Fruit fly (Drosophila melanogaster): ENCODE data around the gene CG4393.
A peak's percentile ranks its signal among the peaks of the same experiment; 100 is the strongest.

The CG4393 gene

dm6 chr3R:23425929-23426328, 41.4 kb upstream of the CG4393 start, which contains the start of gene CG43694:
Gene CG43694 (minus strand): TSS chr3R:23426029.
- TF ChIP-seq CG10669 (GFP tag; optimal IDR thresholded peaks at IDR 0.05) (no peak), Met (GFP tag; optimal IDR thresholded peaks at IDR 0.05) (no peak), CG16779 (tag; optimal IDR thresholded peaks at IDR 0.05) (no peak), Sox14 (GFP tag; optimal IDR thresholded peaks at IDR 0.05) (no peak), CG8319 (GFP tag; optimal IDR thresholded peaks at IDR 0.05) (no peak), Sox102F (GFP tag; optimal IDR thresholded peaks at IDR 0.05) (no peak), CG6792 (GFP tag; optimal IDR thresholded peaks at IDR 0.05) (no peak), topi (GFP tag; optimal IDR thresholded peaks at IDR 0.05) (no peak)

- TF ChIP-seq CG6854 (GFP tag; optimal IDR thresholded peaks at IDR 0.05) (no peak), Eip75B (GFP tag; optimal IDR thresholded peaks at IDR 0.05) (peak; percentile 32), Met (GFP tag; optimal IDR thresholded peaks at IDR 0.05) (peak; percentile 67), CG34406 (GFP tag; optimal IDR thresholded peaks at IDR 0.05) (peak; percentile 24), Ets21C (GFP tag; optimal IDR thresholded peaks at IDR 0.05) (peak; percentile 19), eg (GFP tag; IDR thresholded peaks at IDR 0.05) (no peak), dac (GFP tag; optimal IDR thresholded peaks at IDR 0.05) (no peak), CG7368 (GFP tag; optimal IDR thresholded peaks at IDR 0.05) (no peak), CG6792 (GFP tag; optimal IDR thresholded peaks at IDR 0.05) (peak; percentile 51), Eip78C (GFP tag) (peak; percentile 79), CG15336 (GFP tag; IDR thresholded peaks at IDR 0.05) (no peak), Hr4 (GFP tag; optimal IDR thresholded peaks at IDR 0.05) (no peak), CG6276 (GFP tag; optimal IDR thresholded peaks at IDR 0.05) (no peak), fkh (GFP tag; optimal IDR thresholded peaks at IDR 0.05) (no peak), svp (GFP tag) (peak; percentile 91), Sox14 (GFP tag; optimal IDR thresholded peaks at IDR 0.05) (peak; percentile 18), acj6 (GFP tag; optimal IDR thresholded peaks at IDR 0.05) (peak; percentile 35), lz (GFP tag; optimal IDR thresholded peaks at IDR 0.05) (peak; percentile 60), Sox102F (GFP tag; optimal IDR thresholded peaks at IDR 0.05) (peak; percentile 35), Sox15 (GFP tag; optimal IDR thresholded peaks at IDR 0.05) (peak; percentile 32), esn (GFP tag; optimal IDR thresholded peaks at IDR 0.05) (peak; percentile 69), Hr38 (GFP tag; optimal IDR thresholded peaks at IDR 0.05) (no peak), Ets96B (tag; optimal IDR thresholded peaks at IDR 0.05) (no peak), CG6808 (GFP tag; optimal IDR thresholded peaks at IDR 0.05) (no peak), fd59A (GFP tag; optimal IDR thresholded peaks at IDR 0.05) (no peak), Smox (GFP tag; optimal IDR thresholded peaks at IDR 0.05) (peak; percentile 50), CG3032 (tag; optimal IDR thresholded peaks at IDR 0.05) (no peak), topi (GFP tag; optimal IDR thresholded peaks at IDR 0.05) (peak; percentile 39), pdm3 (GFP tag; optimal IDR thresholded peaks at IDR 0.05) (peak; percentile 2), CG10631 (GFP tag; optimal IDR thresholded peaks at IDR 0.05) (no peak), Lpt (GFP tag; optimal IDR thresholded peaks at IDR 0.05) (no peak), fd85E (GFP tag; optimal IDR thresholded peaks at IDR 0.05) (no peak), ss (GFP tag; optimal IDR thresholded peaks at IDR 0.05) (no peak), achi (GFP tag; optimal IDR thresholded peaks at IDR 0.05) (peak; percentile 3), Hr39 (GFP tag; optimal IDR thresholded peaks at IDR 0.05) (peak; percentile 60), dsx (GFP tag; optimal IDR thresholded peaks at IDR 0.05; ENCODE audit: poor library complexity, severe bottlenecking) (no peak), CG11762 (GFP tag; optimal IDR thresholded peaks at IDR 0.05; ENCODE audit: insufficient read depth) (no peak), CG8632 (GFP tag; optimal IDR thresholded peaks at IDR 0.05) (peak; percentile 38), CG8119 (GFP tag; IDR thresholded peaks at IDR 0.05) (no peak), CG1621 (tag; optimal IDR thresholded peaks at IDR 0.05) (no peak), Blimp-1 (GFP tag; optimal IDR thresholded peaks at IDR 0.05) (peak; percentile 62), CG6163 (GFP tag; IDR thresholded peaks at IDR 0.05) (no peak), CG32006 (GFP tag; optimal IDR thresholded peaks at IDR 0.05) (no peak), CG31627 (GFP tag; optimal IDR thresholded peaks at IDR 0.05) (peak; percentile 58), CG4318 (GFP tag; optimal IDR thresholded peaks at IDR 0.05) (no peak), CG11294 (GFP tag; IDR thresholded peaks at IDR 0.05) (no peak), CG8319 (GFP tag; optimal IDR thresholded peaks at IDR 0.05) (peak; percentile 2), CG16779 (tag; optimal IDR thresholded peaks at IDR 0.05) (no peak)
Observed at dm6 chr3R:23425107-23425506, 40.5 kb upstream of the CG4393 start.

All from whole organism, prepupa.